Fruit fly (Drosophila melanogaster) whole organism, embryonic: Measurements from ENCODE around the gene CG43935.
A peak's percentile ranks its signal among the peaks of the same experiment; 100 is the strongest.

Source experiments
- Bdp1 ChIP-seq: fragments of 200-800 bp; sonication (Bioruptor generic); optimal IDR thresholded peaks from 3 replicates; lab custom pipeline; 2016; ENCODE audit warnings: missing biosample characterization, missing genetic modification characterization
- CG10274 ChIP-seq: fragments of 200-800 bp; sonication (Bioruptor generic); optimal IDR thresholded peaks from 3 replicates; lab custom pipeline; 2017; ENCODE audit warnings: missing biosample characterization, mild to moderate bottlenecking, missing genetic modification characterization
- CG10462 ChIP-seq: fragments of 200-800 bp; sonication (Bioruptor generic); optimal IDR thresholded peaks from 2 replicates; lab custom pipeline; 2016; ENCODE audit warnings: missing biosample characterization, missing genetic modification characterization
- CG11247 ChIP-seq: fragments of 200-800 bp; sonication (Bioruptor generic); IDR thresholded peaks from 2 replicates; pipeline ENCODE4 v1.3.6; 2022; ENCODE audit warnings: missing biosample characterization, missing genetic modification characterization
- CG12155 ChIP-seq: fragments of 200-800 bp; sonication (Bioruptor generic); optimal IDR thresholded peaks from 3 replicates; lab custom pipeline; 2016; ENCODE audit warnings: missing biosample characterization, missing genetic modification characterization
- CG13123 ChIP-seq: fragments of 200-800 bp; sonication (Bioruptor generic); optimal IDR thresholded peaks from 2 replicates; lab custom pipeline; 2016; ENCODE audit warnings: missing biosample characterization, missing genetic modification characterization
- CG14965 ChIP-seq: fragments of 200-800 bp; sonication (Bioruptor generic); optimal IDR thresholded peaks from 2 replicates; lab custom pipeline; 2016; ENCODE audit warnings: missing biosample characterization, missing genetic modification characterization, borderline replicate concordance
- CG16813 ChIP-seq: fragments of 200-800 bp; sonication (Bioruptor generic); IDR thresholded peaks from 3 replicates; pipeline ENCODE4 v1.3.6; 2022; ENCODE audit warnings: missing biosample characterization, missing genetic modification characterization; ENCODE audit not compliant: partially characterized antibody
- CG18764 ChIP-seq: fragments of 200-800 bp; sonication (Bioruptor generic); optimal IDR thresholded peaks from 3 replicates; lab custom pipeline; 2016; ENCODE audit warnings: missing biosample characterization, missing genetic modification characterization
- CG2120 ChIP-seq: fragments of 200-800 bp; sonication (Bioruptor generic); optimal IDR thresholded peaks from 3 replicates; lab custom pipeline; 2016; ENCODE audit warnings: missing biosample characterization, missing genetic modification characterization
- CG31224 ChIP-seq: fragments of 200-800 bp; sonication (Bioruptor generic); IDR thresholded peaks from 2 replicates; pipeline ENCODE4 v1.3.6; 2022; ENCODE audit warnings: missing biosample characterization, missing genetic modification characterization
- CG4854 ChIP-seq: fragments of 200-800 bp; sonication (Bioruptor generic); optimal IDR thresholded peaks from 2 replicates; lab custom pipeline; 2016; ENCODE audit warnings: missing biosample characterization, missing genetic modification characterization, inconsistent platforms
- CG5953 ChIP-seq: fragments of 200-800 bp; sonication (Bioruptor generic); IDR thresholded peaks from 2 replicates; pipeline ENCODE4 v1.3.6; 2022; ENCODE audit warnings: missing biosample characterization, missing genetic modification characterization
- CG6175 ChIP-seq: fragments of 200-800 bp; sonication (Bioruptor generic); IDR thresholded peaks from 3 replicates; pipeline ENCODE4 v1.3.6; 2022; ENCODE audit warnings: missing biosample characterization, missing genetic modification characterization
- CG7963 ChIP-seq: fragments of 200-800 bp; sonication (Bioruptor generic); IDR thresholded peaks from 3 replicates; pipeline ENCODE4 v1.3.6; 2022; ENCODE audit warnings: missing biosample characterization, missing genetic modification characterization; ENCODE audit not compliant: partially characterized antibody
- CG8290 ChIP-seq, 3 experiments: fragments of 200-800 bp; sonication (Bioruptor generic); optimal IDR thresholded peaks; 2 replicates each; lab custom pipeline; 2016 to 2019; ENCODE audit warnings: missing biosample characterization in 3 of 3, missing genetic modification characterization in 3 of 3, mild to moderate bottlenecking in 2 of 3, moderate library complexity in 1 of 3
- CG9932 ChIP-seq: fragments of 200-800 bp; sonication (Bioruptor generic); IDR thresholded peaks from 2 replicates; pipeline ENCODE4 v1.3.6; 2022; ENCODE audit warnings: missing biosample characterization, missing genetic modification characterization
- D19B ChIP-seq: fragments of 200-800 bp; sonication (Bioruptor generic); optimal IDR thresholded peaks from 2 replicates; lab custom pipeline; 2017; ENCODE audit warnings: missing biosample characterization, mild to moderate bottlenecking, missing genetic modification characterization
- Dip3 ChIP-seq: fragments of 200-800 bp; sonication (Bioruptor generic); optimal IDR thresholded peaks from 3 replicates; lab custom pipeline; 2016; ENCODE audit warnings: missing biosample characterization, missing genetic modification characterization
- E2f1 ChIP-seq: fragments of 200-800 bp; sonication (Bioruptor generic); IDR thresholded peaks from 2 replicates; pipeline ENCODE4 v1.3.6; 2022; ENCODE audit warnings: missing biosample characterization, missing genetic modification characterization
- Fer3 ChIP-seq: fragments of 200-800 bp; sonication (Bioruptor generic); optimal IDR thresholded peaks from 2 replicates; lab custom pipeline; 2018; ENCODE audit warnings: missing biosample characterization, mild to moderate bottlenecking, missing genetic modification characterization, moderate library complexity
- Gug ChIP-seq: fragments of 200-800 bp; sonication (Bioruptor generic); IDR thresholded peaks from 4 replicates; pipeline ENCODE4 v1.3.6; 2022; ENCODE audit warnings: missing biosample characterization, missing genetic modification characterization
- Hr78 ChIP-seq, 2 experiments: fragments of 200-800 bp in 1 of 2; fragments of >200 bp in 1 of 2; sonication (Bioruptor generic) in 1 of 2; optimal IDR thresholded peaks; 2 replicates each; lab custom pipeline; 2017 to 2019; ENCODE audit warnings: missing biosample characterization in 2 of 2, missing genetic modification characterization in 2 of 2, mild to moderate bottlenecking in 1 of 2, moderate library complexity in 1 of 2
- Hsf ChIP-seq: fragments of 200-800 bp; sonication (Bioruptor generic); optimal IDR thresholded peaks from 3 replicates; lab custom pipeline; 2016; ENCODE audit warnings: missing biosample characterization, missing genetic modification characterization
- Med ChIP-seq: fragments of 200-800 bp; sonication (Bioruptor generic); peaks from one replicate; lab custom pipeline; 2016; ENCODE audit warnings: missing biosample characterization, missing genetic modification characterization, mild to moderate bottlenecking, inconsistent platforms, moderate library complexity
- Oli ChIP-seq: fragments of 200-800 bp; sonication (Bioruptor generic); optimal IDR thresholded peaks from 2 replicates; lab custom pipeline; 2018; ENCODE audit warnings: missing biosample characterization, mild to moderate bottlenecking, missing genetic modification characterization, moderate library complexity
- Vsx1 ChIP-seq: fragments of 200-800 bp; sonication (Bioruptor generic); optimal IDR thresholded peaks from 2 replicates; lab custom pipeline; 2017; ENCODE audit warnings: missing biosample characterization, mild to moderate bottlenecking, missing genetic modification characterization, missing genetic modification reagents
- abd-A ChIP-seq: fragments of 200-800 bp; sonication (Bioruptor generic); optimal IDR thresholded peaks from 3 replicates; lab custom pipeline; 2019; ENCODE audit warnings: missing biosample characterization, mild to moderate bottlenecking, missing genetic modification characterization, moderate library complexity
- ase ChIP-seq: fragments of 200-800 bp; sonication (Bioruptor generic); IDR thresholded peaks from 3 replicates; pipeline ENCODE4 v1.3.6; 2022; ENCODE audit warnings: missing biosample characterization, missing genetic modification characterization
- ato ChIP-seq: fragments of 200-800 bp; sonication (Bioruptor generic); IDR thresholded peaks from 2 replicates; pipeline ENCODE4 v1.3.6; 2022; ENCODE audit warnings: missing biosample characterization, missing genetic modification characterization; ENCODE audit not compliant: partially characterized antibody
- bbx ChIP-seq: fragments of 200-800 bp; sonication (Bioruptor generic); IDR thresholded peaks from 2 replicates; pipeline ENCODE4 v1.3.6; 2022; ENCODE audit warnings: missing biosample characterization, missing genetic modification characterization; ENCODE audit not compliant: partially characterized antibody
- bowl ChIP-seq: fragments of 200-800 bp; sonication (Bioruptor generic); IDR thresholded peaks from 2 replicates; pipeline ENCODE4 v1.3.6; 2022; ENCODE audit warnings: missing biosample characterization, missing genetic modification characterization
- chif ChIP-seq, 2 experiments: fragments of 200-800 bp; sonication (Bioruptor generic); optimal IDR thresholded peaks; 3 replicates each; lab custom pipeline; 2016; ENCODE audit warnings: missing biosample characterization in 2 of 2, missing genetic modification characterization in 2 of 2
- chinmo ChIP-seq: fragments of 200-800 bp; sonication (Bioruptor generic); IDR thresholded peaks from 4 replicates; pipeline ENCODE4 v1.3.6; 2022; ENCODE audit warnings: missing biosample characterization, missing genetic modification characterization; ENCODE audit not compliant: partially characterized antibody
- dpn ChIP-seq, 2 experiments: fragments of 200-800 bp; sonication (Bioruptor generic); optimal IDR thresholded peaks; 3 replicates each; lab custom pipeline; 2016; ENCODE audit warnings: missing biosample characterization in 2 of 2, missing genetic modification characterization in 2 of 2
- dysf ChIP-seq: fragments of 200-800 bp; sonication (Bioruptor generic); IDR thresholded peaks from 3 replicates; pipeline ENCODE4 v1.3.6; 2022; ENCODE audit warnings: missing biosample characterization, missing genetic modification characterization
- exex ChIP-seq: fragments of 200-800 bp; sonication (Bioruptor generic); optimal IDR thresholded peaks from 4 replicates; lab custom pipeline; 2018; ENCODE audit warnings: missing biosample characterization, mild to moderate bottlenecking, missing genetic modification characterization, moderate library complexity
- grn ChIP-seq: fragments of 200-800 bp; sonication (Bioruptor generic); optimal IDR thresholded peaks from 3 replicates; lab custom pipeline; 2017; ENCODE audit warnings: missing biosample characterization, missing genetic modification characterization
- hkb ChIP-seq, 2 experiments: fragments of 200-800 bp in 1 of 2; fragments of >200 bp in 1 of 2; sonication (Bioruptor generic) in 1 of 2; IDR thresholded peaks in 1 of 2; optimal IDR thresholded peaks in 1 of 2; 2 replicates each; pipeline versions ENCODE4 v1.3.6 to Lab custom; 2017 to 2022; ENCODE audit warnings: missing biosample characterization in 1 of 2, missing genetic modification characterization in 1 of 2
- jumu ChIP-seq: fragments of 200-800 bp; sonication (Bioruptor generic); optimal IDR thresholded peaks from 3 replicates; lab custom pipeline; 2016; ENCODE audit warnings: missing biosample characterization, missing genetic modification characterization
- odd ChIP-seq: fragments of 200-800 bp; sonication (Bioruptor generic); optimal IDR thresholded peaks from 2 replicates; lab custom pipeline; 2017; ENCODE audit warnings: missing biosample characterization, mild to moderate bottlenecking, missing genetic modification characterization
- pfk ChIP-seq: fragments of 200-800 bp; sonication (Bioruptor generic); optimal IDR thresholded peaks from 2 replicates; lab custom pipeline; 2018; ENCODE audit warnings: missing biosample characterization, mild to moderate bottlenecking, missing genetic modification characterization, moderate library complexity
- pzg ChIP-seq: fragments of 200-800 bp; sonication (Bioruptor generic); optimal IDR thresholded peaks from 3 replicates; lab custom pipeline; 2018; ENCODE audit warnings: missing biosample characterization, mild to moderate bottlenecking, missing genetic modification characterization, moderate library complexity
- ranshi ChIP-seq: fragments of 200-800 bp; sonication (Bioruptor generic); IDR thresholded peaks from 2 replicates; pipeline ENCODE4 v1.3.6; 2022; ENCODE audit warnings: missing biosample characterization, missing genetic modification characterization
- repo ChIP-seq: fragments of 200-800 bp; sonication (Bioruptor generic); optimal IDR thresholded peaks from 2 replicates; lab custom pipeline; 2016; ENCODE audit warnings: missing biosample characterization, missing genetic modification characterization
- tin ChIP-seq: fragments of 200-800 bp; sonication (Bioruptor generic); optimal IDR thresholded peaks from 3 replicates; lab custom pipeline; 2016; ENCODE audit warnings: missing biosample characterization, missing genetic modification characterization
- trem ChIP-seq: fragments of 200-800 bp; optimal IDR thresholded peaks from 3 replicates; lab custom pipeline; 2019; ENCODE audit warnings: missing biosample characterization, mild to moderate bottlenecking, missing genetic modification characterization, moderate library complexity
- ttk ChIP-seq: fragments of 200-800 bp; sonication (Bioruptor generic); IDR thresholded peaks from 2 replicates; pipeline ENCODE4 v2.1.2; 2022; ENCODE audit warnings: missing biosample characterization, missing genetic modification characterization

CG43935 gene

dm6 chr3R:27070906-27071498, 5.8 kb downstream of the CG43935 start:
- TF ChIP-seq CG7963 (GFP tag; lab: Robert Waterston, UW), result no peak
- TF ChIP-seq dysf (GFP tag; lab: Robert Waterston, UW), result peak; percentile 33; the same call in 2 of the 3 replicates
- no peak for TF ChIP-seq Bdp1 (GFP tag; lab: Kevin White, UChicago)
- TF ChIP-seq CG10462 (GFP tag; lab: Kevin White, UChicago), result no peak
- no peak for TF ChIP-seq CG4854 (GFP tag; lab: Kevin White, UChicago)
- TF ChIP-seq hkb (optimal IDR thresholded peaks at IDR 0.05; lab: Kevin White, UChicago), result no peak
- peak; percentile 15; the same call in 1 of the 2 replicates for TF ChIP-seq hkb (GFP tag; IDR thresholded peaks at IDR 0.05; lab: Robert Waterston, UW)
- no peak for TF ChIP-seq repo (GFP tag; lab: Kevin White, UChicago)
- TF ChIP-seq exex (tag; lab: Kevin White, UChicago), result no peak
- TF ChIP-seq ato (GFP tag; lab: Robert Waterston, UW), result no peak
- TF ChIP-seq CG13123, result no peak
- no peak for TF ChIP-seq jumu (GFP tag; lab: Kevin White, UChicago)
- TF ChIP-seq Med (GFP tag; lab: Kevin White, UChicago), result peak; percentile 86
- 0 out of 4 replicates have a peak, but pooled peaks have one; percentile 71 for TF ChIP-seq chinmo (GFP tag; lab: Robert Waterston, UW)
- no peak for TF ChIP-seq chif (GFP tag; optimal IDR thresholded peaks at IDR 0.05; lab: Kevin White, UChicago)
- peak in 1 of 2 experiments; percentile 19 for TF ChIP-seq dpn (GFP tag; optimal IDR thresholded peaks at IDR 0.05; lab: Kevin White, UChicago)
- TF ChIP-seq CG6175 (GFP tag; lab: Robert Waterston, UW), result peak; percentile 36; the same call in 1 of the 3 replicates
- no peak for TF ChIP-seq CG31224 (GFP tag; lab: Robert Waterston, UW)
- no peak for TF ChIP-seq CG12155
- peak in 1 of 2 experiments; percentile 16 for TF ChIP-seq Hr78 (GFP tag; optimal IDR thresholded peaks at IDR 0.05; lab: Kevin White, UChicago)
- TF ChIP-seq bbx, result no peak
- no peak for TF ChIP-seq pzg (GFP tag; lab: Kevin White, UChicago)
- no peak for TF ChIP-seq D19B
- no peak for TF ChIP-seq CG9932 (GFP tag; lab: Robert Waterston, UW)
- 0 out of 2 replicates have a peak, but pooled peaks have one; percentile 20 for TF ChIP-seq ttk (GFP tag; lab: Robert Waterston, UW)
- TF ChIP-seq ase (GFP tag; lab: Robert Waterston, UW), result 0 out of 3 replicates have a peak, but pooled peaks have one; percentile 31
- peak; percentile 14 for TF ChIP-seq grn (GFP tag; lab: Kevin White, UChicago)
- TF ChIP-seq Hsf (GFP tag; lab: Kevin White, UChicago), result no peak
- no peak for TF ChIP-seq tin
- TF ChIP-seq abd-A, result no peak
- no peak for TF ChIP-seq E2f1
- no peak for TF ChIP-seq CG11247 (GFP tag; lab: Robert Waterston, UW)
- no peak for TF ChIP-seq CG8290 (GFP tag; optimal IDR thresholded peaks at IDR 0.05; lab: Kevin White, UChicago)
- peak in 1 of 2 experiments; percentile 17 for TF ChIP-seq CG8290 (tag; optimal IDR thresholded peaks at IDR 0.05; lab: Kevin White, UChicago)
- TF ChIP-seq Dip3 (GFP tag; lab: Kevin White, UChicago), result no peak
- TF ChIP-seq Gug (GFP tag; lab: Robert Waterston, UW), result 0 out of 4 replicates have a peak, but pooled peaks have one; percentile 15
- TF ChIP-seq Vsx1 (GFP tag; lab: Kevin White, UChicago), result peak; percentile 38
- peak; percentile 7 for TF ChIP-seq CG2120 (GFP tag; lab: Kevin White, UChicago)
- peak; percentile 96 for TF ChIP-seq CG10274
- no peak for TF ChIP-seq CG14965 (GFP tag; lab: Kevin White, UChicago)
- no peak for TF ChIP-seq pfk (GFP tag; lab: Kevin White, UChicago)
- no peak for TF ChIP-seq CG18764 (GFP tag; lab: Kevin White, UChicago)
- no peak for TF ChIP-seq trem
- TF ChIP-seq bowl (GFP tag; lab: Robert Waterston, UW), result 0 out of 2 replicates have a peak, but pooled peaks have one; percentile 6
- TF ChIP-seq Oli, result peak; percentile 31
- TF ChIP-seq CG5953 (GFP tag; lab: Robert Waterston, UW), result no peak
- 0 out of 3 replicates have a peak, but pooled peaks have one; percentile 26 for TF ChIP-seq CG16813
- 0 out of 2 replicates have a peak, but pooled peaks have one; percentile 28 for TF ChIP-seq ranshi (GFP tag; lab: Robert Waterston, UW)
- peak; percentile 1 for TF ChIP-seq Fer3 (tag; lab: Kevin White, UChicago)
- no peak for TF ChIP-seq odd (GFP tag; lab: Kevin White, UChicago)
